Fruit fly (Drosophila melanogaster) whole organism, embryonic: ENCODE data around the gene CG8562.

Experiments used
- Bdp1 ChIP-seq: fragments of 200-800 bp; sonication (Bioruptor generic); optimal IDR thresholded peaks from 3 replicates; lab custom pipeline; 2016; ENCODE audit warnings: missing biosample characterization, missing genetic modification characterization
- Blimp-1 ChIP-seq: fragments of 200-800 bp; sonication (Bioruptor generic); optimal IDR thresholded peaks from 3 replicates; lab custom pipeline; 2018; ENCODE audit warnings: missing biosample characterization, missing genetic modification characterization, mild to moderate bottlenecking, moderate library complexity, missing genetic modification reagents
- CG10209 ChIP-seq: fragments of 200-800 bp; sonication (Bioruptor generic); optimal IDR thresholded peaks from 3 replicates; lab custom pipeline; 2017; ENCODE audit warnings: missing biosample characterization, mild to moderate bottlenecking, missing genetic modification characterization, missing genetic modification reagents
- CG11093 ChIP-seq: fragments of 200-800 bp; sonication (Bioruptor generic); IDR thresholded peaks from 3 replicates; pipeline ENCODE4 v1.3.6; 2022; ENCODE audit warnings: missing biosample characterization, missing genetic modification characterization
- CG11504 ChIP-seq: fragments of 200-800 bp; sonication (Bioruptor generic); optimal IDR thresholded peaks from 3 replicates; lab custom pipeline; 2019; ENCODE audit warnings: missing biosample characterization, mild to moderate bottlenecking, missing genetic modification characterization, moderate library complexity
- CG11723 ChIP-seq: fragments of 200-800 bp; sonication (Bioruptor generic); optimal IDR thresholded peaks from 2 replicates; lab custom pipeline; 2017; ENCODE audit warnings: missing biosample characterization, mild to moderate bottlenecking, missing genetic modification characterization
- CG12155 ChIP-seq: fragments of 200-800 bp; sonication (Bioruptor generic); optimal IDR thresholded peaks from 3 replicates; lab custom pipeline; 2016; ENCODE audit warnings: missing biosample characterization, missing genetic modification characterization
- CG12219 ChIP-seq: fragments of 200-800 bp; sonication (Bioruptor generic); optimal IDR thresholded peaks from 3 replicates; lab custom pipeline; 2018; ENCODE audit warnings: missing biosample characterization, mild to moderate bottlenecking, missing genetic modification characterization
- CG13775 ChIP-seq: fragments of 200-800 bp; sonication (Bioruptor generic); optimal IDR thresholded peaks from 3 replicates; lab custom pipeline; 2017; ENCODE audit warnings: missing biosample characterization, mild to moderate bottlenecking, missing genetic modification characterization
- CG14667 ChIP-seq: fragments of 200-800 bp; sonication (Bioruptor generic); IDR thresholded peaks from 2 replicates; pipeline ENCODE4 v1.3.6; 2022; ENCODE audit warnings: missing biosample characterization, missing genetic modification characterization
- CG15514 ChIP-seq: fragments of 200-800 bp; sonication (Bioruptor generic); optimal IDR thresholded peaks from 3 replicates; lab custom pipeline; 2017; ENCODE audit warnings: missing biosample characterization, missing genetic modification characterization, mild to moderate bottlenecking, moderate library complexity, missing genetic modification reagents
- CG17612 ChIP-seq: fragments of 200-800 bp; sonication (Bioruptor generic); IDR thresholded peaks from 2 replicates; pipeline ENCODE4 v1.3.6; 2022; ENCODE audit warnings: missing biosample characterization, missing genetic modification characterization
- CG1832 ChIP-seq: fragments of 200-800 bp; sonication (Bioruptor generic); optimal IDR thresholded peaks from 2 replicates; lab custom pipeline; 2017; ENCODE audit warnings: missing biosample characterization, mild to moderate bottlenecking, missing genetic modification characterization, inconsistent platforms
- CG31441 ChIP-seq: fragments of 200-800 bp; sonication (Bioruptor generic); IDR thresholded peaks from 2 replicates; pipeline ENCODE4 v1.3.6; 2022; ENCODE audit warnings: missing biosample characterization, missing genetic modification characterization
- CG43689 ChIP-seq: fragments of 200-800 bp; sonication (Bioruptor generic); IDR thresholded peaks from 2 replicates; pipeline ENCODE4 v1.3.6; 2022; ENCODE audit warnings: missing biosample characterization, missing genetic modification characterization
- CG8924 ChIP-seq: fragments of 200-800 bp; optimal IDR thresholded peaks from 3 replicates; lab custom pipeline; 2019; ENCODE audit warnings: missing biosample characterization, mild to moderate bottlenecking, missing genetic modification characterization, moderate library complexity
- CkIIα-i1 ChIP-seq: fragments of 200-800 bp; sonication (Bioruptor generic); IDR thresholded peaks from 2 replicates; pipeline ENCODE4 v1.3.6; 2022; ENCODE audit warnings: missing biosample characterization, missing genetic modification characterization
- E2f1 ChIP-seq: fragments of 200-800 bp; sonication (Bioruptor generic); IDR thresholded peaks from 2 replicates; pipeline ENCODE4 v1.3.6; 2022; ENCODE audit warnings: missing biosample characterization, missing genetic modification characterization
- H15 ChIP-seq: fragments of 200-800 bp; sonication (Bioruptor generic); IDR thresholded peaks from 3 replicates; pipeline ENCODE4 v1.3.6; 2022; ENCODE audit warnings: missing biosample characterization, missing genetic modification characterization
- H2.0 ChIP-seq: fragments of 200-800 bp; sonication (Bioruptor generic); IDR thresholded peaks from 2 replicates; pipeline ENCODE4 v1.3.6; 2022; ENCODE audit warnings: missing biosample characterization, missing genetic modification characterization
- HmgD ChIP-seq: fragments of 200-800 bp; sonication (Bioruptor generic); optimal IDR thresholded peaks from 3 replicates; lab custom pipeline; 2016; ENCODE audit warnings: missing biosample characterization, missing genetic modification characterization
- Hr3 ChIP-seq: fragments of 200-800 bp; sonication (Bioruptor generic); optimal IDR thresholded peaks from 3 replicates; lab custom pipeline; 2016; ENCODE audit warnings: missing biosample characterization, missing genetic modification characterization
- Lim3 ChIP-seq: fragments of 200-800 bp; sonication (Bioruptor generic); IDR thresholded peaks from 2 replicates; pipeline ENCODE4 v1.3.6; 2022; ENCODE audit warnings: missing biosample characterization, missing genetic modification characterization
- NC2α ChIP-seq: fragments of 200-800 bp; sonication (Bioruptor generic); optimal IDR thresholded peaks from 2 replicates; lab custom pipeline; 2016; ENCODE audit warnings: missing biosample characterization, missing genetic modification characterization
- NfI ChIP-seq: fragments of 200-800 bp; sonication (Bioruptor generic); optimal IDR thresholded peaks from 3 replicates; lab custom pipeline; 2018; ENCODE audit warnings: missing biosample characterization, mild to moderate bottlenecking, missing genetic modification characterization, moderate library complexity
- Oli ChIP-seq: fragments of 200-800 bp; sonication (Bioruptor generic); optimal IDR thresholded peaks from 2 replicates; lab custom pipeline; 2018; ENCODE audit warnings: missing biosample characterization, mild to moderate bottlenecking, missing genetic modification characterization, moderate library complexity
- PHDP ChIP-seq: fragments of 200-800 bp; sonication (Bioruptor generic); optimal IDR thresholded peaks from 3 replicates; lab custom pipeline; 2018; ENCODE audit warnings: missing biosample characterization, mild to moderate bottlenecking, missing genetic modification characterization, moderate library complexity
- Ptx1 ChIP-seq: fragments of 200-800 bp; sonication (Bioruptor generic); IDR thresholded peaks from 2 replicates; pipeline ENCODE4 v1.3.6; 2022; ENCODE audit warnings: missing biosample characterization, missing genetic modification characterization
- Sin3A ChIP-seq: fragments of >200 bp; optimal IDR thresholded peaks from 2 replicates; lab custom pipeline; 2018
- Sox102F ChIP-seq: fragments of 200-800 bp; sonication (Bioruptor generic); optimal IDR thresholded peaks from 2 replicates; lab custom pipeline; 2018; ENCODE audit warnings: missing biosample characterization, mild to moderate bottlenecking, missing genetic modification characterization, moderate library complexity
- Taf1 ChIP-seq: fragments of 200-800 bp; sonication (Bioruptor generic); IDR thresholded peaks from 2 replicates; pipeline ENCODE4 v1.3.6; 2022; ENCODE audit warnings: missing biosample characterization, missing genetic modification characterization
- amos ChIP-seq: fragments of 200-800 bp; sonication (Bioruptor generic); IDR thresholded peaks from 2 replicates; pipeline ENCODE4 v1.3.6; 2022; ENCODE audit warnings: missing biosample characterization, missing genetic modification characterization; ENCODE audit not compliant: partially characterized antibody
- aop ChIP-seq: fragments of 200-800 bp; sonication (Bioruptor generic); IDR thresholded peaks from 2 replicates; pipeline ENCODE4 v1.3.6; 2022; ENCODE audit warnings: missing biosample characterization, missing genetic modification characterization
- az2 ChIP-seq: fragments of 200-800 bp; sonication (Bioruptor generic); optimal IDR thresholded peaks from 3 replicates; lab custom pipeline; 2016; ENCODE audit warnings: missing biosample characterization, missing genetic modification characterization
- bowl ChIP-seq: fragments of 200-800 bp; sonication (Bioruptor generic); IDR thresholded peaks from 2 replicates; pipeline ENCODE4 v1.3.6; 2022; ENCODE audit warnings: missing biosample characterization, missing genetic modification characterization
- dmrt99B ChIP-seq: fragments of 200-800 bp; sonication (Bioruptor generic); optimal IDR thresholded peaks from 2 replicates; lab custom pipeline; 2018; ENCODE audit warnings: missing biosample characterization, mild to moderate bottlenecking, missing genetic modification characterization, moderate library complexity
- inv ChIP-seq: fragments of 200-800 bp; sonication (Bioruptor generic); IDR thresholded peaks from 2 replicates; pipeline ENCODE4 v1.3.6; 2022; ENCODE audit warnings: missing biosample characterization, missing genetic modification characterization; ENCODE audit not compliant: partially characterized antibody
- ken ChIP-seq: fragments of 200-800 bp; sonication (Bioruptor generic); IDR thresholded peaks from 3 replicates; pipeline ENCODE4 v1.3.6; 2022; ENCODE audit warnings: missing biosample characterization, missing genetic modification characterization
- lilli ChIP-seq: fragments of 200-800 bp; sonication (Bioruptor generic); optimal IDR thresholded peaks from 3 replicates; lab custom pipeline; 2016; ENCODE audit warnings: missing biosample characterization, missing genetic modification characterization
- lov ChIP-seq, 2 experiments: fragments of 200-800 bp in 1 of 2; fragments of >200 bp in 1 of 2; sonication (Bioruptor generic) in 1 of 2; IDR thresholded peaks in 1 of 2; optimal IDR thresholded peaks in 1 of 2; 2 replicates in 1 of 2; 3 replicates in 1 of 2; pipeline versions ENCODE4 v1.3.6 to Lab custom; 2017 to 2022; ENCODE audit warnings: missing biosample characterization in 1 of 2, missing genetic modification characterization in 1 of 2
- phol ChIP-seq: fragments of 200-800 bp; sonication (Bioruptor generic); optimal IDR thresholded peaks from 3 replicates; lab custom pipeline; 2018; ENCODE audit warnings: missing biosample characterization, mild to moderate bottlenecking, missing genetic modification characterization, moderate library complexity
- pnt ChIP-seq: fragments of 200-800 bp; sonication (Bioruptor generic); optimal IDR thresholded peaks from 3 replicates; lab custom pipeline; 2016; ENCODE audit warnings: missing biosample characterization, missing genetic modification characterization
- prd ChIP-seq, 3 experiments: fragments of >200 bp in 2 of 3; fragments of 200-800 bp in 1 of 3; sonication (Bioruptor generic) in 1 of 3; optimal IDR thresholded peaks in 2 of 3; IDR thresholded peaks in 1 of 3; 2 replicates in 2 of 3; 3 replicates in 1 of 3; pipeline versions ENCODE4 v1.3.6 to Lab custom; 2017 to 2022; ENCODE audit warnings: missing biosample characterization in 1 of 3, missing genetic modification characterization in 1 of 3
- pzg ChIP-seq: fragments of 200-800 bp; sonication (Bioruptor generic); optimal IDR thresholded peaks from 3 replicates; lab custom pipeline; 2018; ENCODE audit warnings: missing biosample characterization, mild to moderate bottlenecking, missing genetic modification characterization, moderate library complexity
- sr ChIP-seq: fragments of 200-800 bp; sonication (Bioruptor generic); IDR thresholded peaks from 3 replicates; pipeline ENCODE4 v1.3.6; 2022; ENCODE audit warnings: missing biosample characterization, missing genetic modification characterization
- stc ChIP-seq: fragments of 200-800 bp; sonication (Bioruptor generic); IDR thresholded peaks from 2 replicates; pipeline ENCODE4 v1.3.6; 2022; ENCODE audit warnings: missing biosample characterization, missing genetic modification characterization
- stwl ChIP-seq: fragments of 200-800 bp; sonication (Bioruptor generic); optimal IDR thresholded peaks from 3 replicates; lab custom pipeline; 2018; ENCODE audit warnings: missing biosample characterization, mild to moderate bottlenecking, missing genetic modification characterization, moderate library complexity
- tna ChIP-seq: fragments of 200-800 bp; sonication (Bioruptor generic); IDR thresholded peaks from 2 replicates; pipeline ENCODE4 v1.3.6; 2022; ENCODE audit warnings: missing biosample characterization, missing genetic modification characterization; ENCODE audit not compliant: partially characterized antibody
- tup ChIP-seq: fragments of 200-800 bp; sonication (Bioruptor generic); optimal IDR thresholded peaks from 2 replicates; lab custom pipeline; 2016; ENCODE audit warnings: missing biosample characterization, mild to moderate bottlenecking, missing genetic modification characterization, moderate library complexity

Gene CG8562

dm6 chr3L:7360324-7360852 lies 37.7 kb upstream of the CG8562 start, which contains the start of gene Sec63 (continued):
- no peak for TF ChIP-seq CkIIα-i1 (GFP tag; lab: Robert Waterston, UW)
- TF ChIP-seq stc (GFP tag; lab: Robert Waterston, UW) = 0 out of 2 replicates have a peak, but pooled peaks have one; percentile 18
- no peak; the same call in 1 of the 2 replicates for TF ChIP-seq E2f1 (GFP tag; lab: Robert Waterston, UW)
- TF ChIP-seq lov (optimal IDR thresholded peaks at IDR 0.05; lab: Kevin White, UChicago) = no peak
- TF ChIP-seq lov (GFP tag; IDR thresholded peaks at IDR 0.05; lab: Robert Waterston, UW) = 0 out of 3 replicates have a peak, but pooled peaks have one; percentile 54
- no peak for TF ChIP-seq CG1832 (GFP tag; lab: Kevin White, UChicago)
- TF ChIP-seq CG14667 = no peak
- TF ChIP-seq CG15514 (GFP tag; lab: Kevin White, UChicago) = peak; percentile 100
- no peak for TF ChIP-seq tup (GFP tag; lab: Kevin White, UChicago)
- peak; percentile 82 for TF ChIP-seq phol (tag; lab: Kevin White, UChicago)
- peak; percentile 36 for TF ChIP-seq CG8924 (tag; lab: Kevin White, UChicago)
- peak; percentile 36 for TF ChIP-seq NfI (GFP tag; lab: Kevin White, UChicago)
- TF ChIP-seq sr (GFP tag; lab: Robert Waterston, UW) = no peak
- no peak for TF ChIP-seq CG11093 (GFP tag; lab: Robert Waterston, UW)
- peak; percentile 91 for TF ChIP-seq CG12155 (GFP tag; lab: Kevin White, UChicago)
- TF ChIP-seq Hr3 (GFP tag; lab: Kevin White, UChicago) = peak; percentile 59
- TF ChIP-seq CG43689 (GFP tag; lab: Robert Waterston, UW) = no peak
- TF ChIP-seq CG12219 = no peak
- peak; percentile 59 for TF ChIP-seq Ptx1 (GFP tag; lab: Robert Waterston, UW)
- peak; percentile 51 for TF ChIP-seq lilli (GFP tag; lab: Kevin White, UChicago)
- TF ChIP-seq CG10209 (GFP tag; lab: Kevin White, UChicago) = peak; percentile 62
- peak; percentile 48; the same call in 1 of the 3 replicates for TF ChIP-seq ken (GFP tag; lab: Robert Waterston, UW)
- peak; percentile 59 for TF ChIP-seq Sin3A
- TF ChIP-seq Sox102F (GFP tag; lab: Kevin White, UChicago) = no peak
- TF ChIP-seq CG11723 (GFP tag; lab: Kevin White, UChicago) = no peak
- no peak for TF ChIP-seq NC2α (GFP tag; lab: Kevin White, UChicago)
- peak; percentile 47; the same call in 1 of the 2 replicates for TF ChIP-seq H2.0
- TF ChIP-seq CG13775 (GFP tag; lab: Kevin White, UChicago) = peak; percentile 48
- TF ChIP-seq PHDP (tag; lab: Kevin White, UChicago) = no peak
- no peak for TF ChIP-seq aop (GFP tag; lab: Robert Waterston, UW)
- peak; percentile 53 for TF ChIP-seq HmgD (GFP tag; lab: Kevin White, UChicago)
- TF ChIP-seq az2 = peak; percentile 47
- no peak for TF ChIP-seq Oli (tag; lab: Kevin White, UChicago)
- TF ChIP-seq tna (GFP tag; lab: Robert Waterston, UW) = peak; percentile 89
- no peak for TF ChIP-seq prd (optimal IDR thresholded peaks at IDR 0.05; lab: Kevin White, UChicago)
- TF ChIP-seq prd (GFP tag; IDR thresholded peaks at IDR 0.05; lab: Robert Waterston, UW) = peak; percentile 77
- no peak for TF ChIP-seq Lim3
- TF ChIP-seq pzg (GFP tag; lab: Kevin White, UChicago) = peak; percentile 77
- peak; percentile 51; the same call in 1 of the 2 replicates for TF ChIP-seq CG31441 (GFP tag; lab: Robert Waterston, UW)
- TF ChIP-seq pnt (GFP tag; lab: Kevin White, UChicago) = peak; percentile 34
- TF ChIP-seq Bdp1 (GFP tag; lab: Kevin White, UChicago) = peak; percentile 24
- peak; percentile 60 for TF ChIP-seq CG11504 (tag; lab: Kevin White, UChicago)
- TF ChIP-seq bowl (GFP tag; lab: Robert Waterston, UW) = no peak
- peak; percentile 75 for TF ChIP-seq inv (GFP tag; lab: Robert Waterston, UW)
- TF ChIP-seq dmrt99B (tag; lab: Kevin White, UChicago) = peak; percentile 14
- TF ChIP-seq Blimp-1 (GFP tag; lab: Kevin White, UChicago) = no peak
- peak; percentile 63; the same call in 2 of the 3 replicates for TF ChIP-seq H15
- TF ChIP-seq stwl (tag; lab: Kevin White, UChicago) = peak; percentile 90
- no peak for TF ChIP-seq CG17612 (GFP tag; lab: Robert Waterston, UW)
- peak; percentile 48; the same call in 1 of the 2 replicates for TF ChIP-seq Taf1 (GFP tag; lab: Robert Waterston, UW)
- TF ChIP-seq amos (GFP tag; lab: Robert Waterston, UW) = peak; percentile 92
